Worm (Caenorhabditis elegans) whole organism, dauer: Measurements from ENCODE around the gene F48E3.2.

Experiments used
- unc-62 ChIP-seq: sonication (generic microtip); optimal IDR thresholded peaks from 2 replicates; lab custom pipeline; 2017; ENCODE audit warnings: missing biosample characterization, missing genetic modification reagents, missing genetic modification characterization

F48E3.2 gene

ce11 chrX:7491521-7491920 lies 1.4 kb downstream of the F48E3.2 start:
- TF ChIP-seq unc-62 (GFP tag; lab: Kevin White, UChicago): no peak

- TF ChIP-seq unc-62 (GFP tag; lab: Kevin White, UChicago): no peak
Observed at ce11 chrX:7485748-7486147, 7.2 kb downstream of the F48E3.2 start, which contains the start of gene gly-12. Gene gly-12, plus strand, starts transcription at chrX:7485864.

- no peak for TF ChIP-seq unc-62 (GFP tag; lab: Kevin White, UChicago)
Observed at ce11 chrX:7480756-7481155, 12.2 kb downstream of the F48E3.2 start, which contains the start of gene F48E3.9. Gene F48E3.9, plus strand, starts transcription at chrX:7481056.

- no peak for TF ChIP-seq unc-62 (GFP tag; lab: Kevin White, UChicago)
Observed at ce11 chrX:7478948-7479347, 14.0 kb downstream of the F48E3.2 start, which contains the start of gene mek-1. Gene mek-1, plus strand, starts transcription at chrX:7479248.

- TF ChIP-seq unc-62 (GFP tag; lab: Kevin White, UChicago): no peak
Observed at ce11 chrX:7478476-7478875, 14.4 kb downstream of the F48E3.2 start.

ce11 chrX:7474968-7475433 lies 17.9 kb downstream of the F48E3.2 start, which contains the start of gene coh-1:
Gene coh-1, minus strand, starts transcription at chrX:7475018.
- no peak for TF ChIP-seq unc-62 (GFP tag; lab: Kevin White, UChicago)

ce11 chrX:7469907-7470306 lies 23.0 kb downstream of the F48E3.2 start:
- TF ChIP-seq unc-62 (GFP tag; lab: Kevin White, UChicago): no peak

ce11 chrX:7466682-7467081 lies 26.2 kb downstream of the F48E3.2 start:
- TF ChIP-seq unc-62 (GFP tag; lab: Kevin White, UChicago): no peak

ce11 chrX:7464389-7464788 lies 28.5 kb downstream of the F48E3.2 start:
- no peak for TF ChIP-seq unc-62 (GFP tag; lab: Kevin White, UChicago)

ce11 chrX:7463637-7464036 lies 29.3 kb downstream of the F48E3.2 start, which contains the start of gene sox-2:
Gene sox-2, minus strand, starts transcription at chrX:7463736.
- TF ChIP-seq unc-62 (GFP tag; lab: Kevin White, UChicago): no peak

ce11 chrX:7460516-7460915 lies 32.4 kb downstream of the F48E3.2 start:
- TF ChIP-seq unc-62 (GFP tag; lab: Kevin White, UChicago): no peak

- no peak for TF ChIP-seq unc-62 (GFP tag; lab: Kevin White, UChicago)
Observed at ce11 chrX:7457154-7457674, 35.7 kb downstream of the F48E3.2 start.

- TF ChIP-seq unc-62 (GFP tag; lab: Kevin White, UChicago): no peak
Observed at ce11 chrX:7455960-7456359, 37.0 kb downstream of the F48E3.2 start.

ce11 chrX:7452606-7453005 lies 40.3 kb downstream of the F48E3.2 start:
- TF ChIP-seq unc-62 (GFP tag; lab: Kevin White, UChicago): no peak

ce11 chrX:7447340-7447739 lies 45.6 kb downstream of the F48E3.2 start:
- no peak for TF ChIP-seq unc-62 (GFP tag; lab: Kevin White, UChicago)

- TF ChIP-seq unc-62 (GFP tag; lab: Kevin White, UChicago): no peak
Observed at ce11 chrX:7446485-7446884, 46.4 kb downstream of the F48E3.2 start.

ce11 chrX:7445734-7446133 lies 47.2 kb downstream of the F48E3.2 start:
- TF ChIP-seq unc-62 (GFP tag; lab: Kevin White, UChicago): no peak
